ENCODE assay signal across 4 worm cellular contexts in the genomic region with DNA sequence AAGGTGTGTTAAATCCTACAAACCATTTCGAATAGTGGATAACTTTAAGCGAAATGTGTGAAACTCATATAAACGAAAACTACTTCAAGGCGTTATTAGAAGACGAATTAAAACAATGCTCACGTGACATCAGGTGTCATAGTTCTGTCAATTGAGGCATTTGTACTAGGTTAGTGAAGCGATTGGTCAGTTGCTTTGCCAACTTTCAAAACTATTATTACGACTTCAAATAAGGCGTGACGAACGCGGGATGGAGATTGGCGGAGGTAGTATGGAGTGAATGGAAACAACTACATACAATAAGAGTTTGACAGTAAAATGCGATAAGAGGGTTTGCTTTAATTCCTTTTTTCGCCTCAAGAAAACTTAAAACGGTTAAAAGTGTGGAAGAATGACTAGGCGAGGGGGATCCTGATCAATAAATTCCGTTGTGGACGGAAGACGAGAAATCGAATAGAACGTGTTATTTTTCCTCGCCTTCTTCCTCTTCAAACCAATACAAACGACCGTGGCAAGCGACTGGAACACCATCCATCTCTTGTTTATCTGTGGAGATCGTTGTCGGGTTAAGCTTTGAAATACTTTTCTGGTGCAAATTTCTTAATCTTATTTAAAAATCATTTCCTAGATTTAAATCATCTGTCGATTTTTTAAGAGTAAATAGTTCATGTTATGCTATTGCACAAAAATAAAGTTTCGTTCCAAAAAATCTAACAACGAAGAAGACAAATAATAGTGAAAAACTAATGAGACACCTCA.
A peak's percentile ranks its signal among the peaks of the same experiment; 100 is the strongest.
TF ChIP-seq lines count a peak whose summit lies in the region.

No protein-coding gene starts in this region.

TF ChIP-seq in whole organism, L2 larva, 48 proteins besides CTCF, POLR2A, EP300 and RAD21:
- TF ChIP-seq ztf-4 (tag; optimal IDR thresholded peaks at IDR 0.05; lab: Kevin White, UChicago) (no peak), gmeb-1 (tag; optimal IDR thresholded peaks at IDR 0.05; lab: Kevin White, UChicago) (peak; percentile 28)
TF ChIP-seq in whole organism, L2 larva: peak in this region for 1.

TF ChIP-seq in whole organism, L3 larva, 47 proteins besides CTCF, POLR2A, EP300 and RAD21:
- TF ChIP-seq ceh-16 (tag; optimal IDR thresholded peaks at IDR 0.05; lab: Kevin White, UChicago) (no peak), elt-1 (tag; optimal IDR thresholded peaks at IDR 0.05; lab: Kevin White, UChicago) (peak; percentile 62), ama-1 (optimal IDR thresholded peaks at IDR 0.05; lab: Kevin White, UChicago) (peak; percentile 50)

TF ChIP-seq in whole organism, L4 larva, 104 proteins besides CTCF, POLR2A, EP300 and RAD21:
- TF ChIP-seq nhr-76 (tag; optimal IDR thresholded peaks at IDR 0.05; lab: Kevin White, UChicago) (no peak), nhr-41 (GFP tag; IDR thresholded peaks at IDR 0.05; lab: Robert Waterston, UW) (no peak), dmd-6 (GFP tag; IDR thresholded peaks at IDR 0.05; lab: Robert Waterston, UW) (peak; percentile 64), ces-1 (GFP tag; optimal IDR thresholded peaks at IDR 0.05; lab: Kevin White, UChicago) (no peak), spr-3 (GFP tag; optimal IDR thresholded peaks at IDR 0.05; lab: Kevin White, UChicago) (no peak), D1046.2 (GFP tag; IDR thresholded peaks at IDR 0.05; lab: Robert Waterston, UW) (no peak), daf-12 (tag; optimal IDR thresholded peaks at IDR 0.05; lab: Kevin White, UChicago) (no peak), zip-2 (tag; optimal IDR thresholded peaks at IDR 0.05; lab: Kevin White, UChicago) (no peak), unc-62 (GFP tag; optimal IDR thresholded peaks at IDR 0.05 in 1 of 2; lab: Kevin White, UChicago) (peak in 1 of 2 experiments; percentile 52), unc-62 (tag; optimal IDR thresholded peaks at IDR 0.05; lab: Kevin White, UChicago) (no peak), ceh-44 (GFP tag; IDR thresholded peaks at IDR 0.05; lab: Robert Waterston, UW) (no peak), rbr-2 (tag; optimal IDR thresholded peaks at IDR 0.05; lab: Kevin White, UChicago) (no peak), dmd-8 (GFP tag; IDR thresholded peaks at IDR 0.05; lab: Robert Waterston, UW) (no peak), R02D3.7 (tag; optimal IDR thresholded peaks at IDR 0.05; lab: Kevin White, UChicago) (no peak), daf-16 (GFP tag; optimal IDR thresholded peaks at IDR 0.05; lab: Kevin White, UChicago) (no peak), daf-16 (tag; optimal IDR thresholded peaks at IDR 0.05; lab: Kevin White, UChicago) (peak; percentile 7), T20F7.1 (GFP tag; optimal IDR thresholded peaks at IDR 0.05; lab: Kevin White, UChicago) (no peak), vab-7 (GFP tag; IDR thresholded peaks at IDR 0.05; lab: Robert Waterston, UW) (no peak), lsy-2 (tag; optimal IDR thresholded peaks at IDR 0.05; lab: Kevin White, UChicago) (no peak), ceh-28 (tag; optimal IDR thresholded peaks at IDR 0.05; lab: Kevin White, UChicago) (no peak), lim-7 (GFP tag; IDR thresholded peaks at IDR 0.05; lab: Robert Waterston, UW) (no peak), aha-1 (tag; lab: Kevin White, UChicago) (peak; percentile 47), nhr-25 (tag; optimal IDR thresholded peaks at IDR 0.05; lab: Kevin White, UChicago; ENCODE audit: borderline replicate concordance, insufficient read depth) (no peak), pha-4 (GFP tag; IDR thresholded peaks at IDR 0.05; lab: Robert Waterston, UW) (no peak), pha-4 (tag; optimal IDR thresholded peaks at IDR 0.05; lab: Kevin White, UChicago) (no peak), dve-1 (tag; optimal IDR thresholded peaks at IDR 0.05; lab: Kevin White, UChicago; ENCODE audit: insufficient read depth) (peak; percentile 56), hlh-30 (tag; optimal IDR thresholded peaks at IDR 0.05; lab: Kevin White, UChicago; ENCODE audit: insufficient read depth) (peak; percentile 52), lin-39 (tag; optimal IDR thresholded peaks at IDR 0.05; lab: Kevin White, UChicago) (no peak), dpl-1 (GFP tag; optimal IDR thresholded peaks at IDR 0.05; lab: Kevin White, UChicago) (no peak), hmg-1.1 (GFP tag; IDR thresholded peaks at IDR 0.05; lab: Robert Waterston, UW) (0 out of 2 replicates have a peak, but pooled peaks have one; percentile 19), ama-1 (optimal IDR thresholded peaks at IDR 0.05; lab: Kevin White, UChicago) (no peak), Y105C5A.15 (GFP tag; IDR thresholded peaks at IDR 0.05; lab: Robert Waterston, UW) (no peak), nhr-11 (tag; optimal IDR thresholded peaks at IDR 0.05; lab: Kevin White, UChicago) (no peak)

TF ChIP-seq in whole organism, young adult, 124 proteins besides CTCF, POLR2A, EP300 and RAD21:
- TF ChIP-seq F23B12.7 (tag; optimal IDR thresholded peaks at IDR 0.05; lab: Kevin White, UChicago; ENCODE audit: insufficient read depth) (no peak), nhr-80 (tag; optimal IDR thresholded peaks at IDR 0.05; lab: Kevin White, UChicago) (peak; percentile 21), Y95B8A.8 (GFP tag; IDR thresholded peaks at IDR 0.05; lab: Robert Waterston, UW) (peak; percentile 13; the same call in 1 of the 2 replicates)
TF ChIP-seq in whole organism, young adult: peak in this region for 2.
